Fruit fly (Drosophila melanogaster) whole organism, embryonic: ENCODE data around the gene CG11396.

Experiments
- Atf-2 ChIP-seq: fragments of 200-800 bp; sonication (Bioruptor generic); optimal IDR thresholded peaks from 2 replicates; lab custom pipeline; 2016; ENCODE audit warnings: missing biosample characterization, missing genetic modification characterization
- Blimp-1 ChIP-seq: fragments of 200-800 bp; sonication (Bioruptor generic); optimal IDR thresholded peaks from 3 replicates; lab custom pipeline; 2018; ENCODE audit warnings: missing biosample characterization, missing genetic modification characterization, mild to moderate bottlenecking, moderate library complexity, missing genetic modification reagents
- CG10147 ChIP-seq: fragments of 200-800 bp; sonication (Bioruptor generic); optimal IDR thresholded peaks from 2 replicates; lab custom pipeline; 2019; ENCODE audit warnings: missing biosample characterization, mild to moderate bottlenecking, missing genetic modification characterization, moderate library complexity
- CG10959 ChIP-seq: fragments of 200-800 bp; sonication (Bioruptor generic); IDR thresholded peaks from 2 replicates; pipeline ENCODE4 v1.3.6; 2022; ENCODE audit warnings: missing biosample characterization, missing genetic modification characterization
- CG11695 ChIP-seq: fragments of 200-800 bp; sonication (Bioruptor generic); IDR thresholded peaks from 3 replicates; pipeline ENCODE4 v1.3.6; 2022; ENCODE audit warnings: missing biosample characterization, missing genetic modification characterization
- CG11696 ChIP-seq: fragments of 200-800 bp; sonication (Bioruptor generic); IDR thresholded peaks from 2 replicates; pipeline ENCODE4 v1.3.6; 2022; ENCODE audit warnings: missing biosample characterization, missing genetic modification characterization
- CG1233 ChIP-seq: fragments of 200-800 bp; sonication (Bioruptor generic); optimal IDR thresholded peaks from 4 replicates; lab custom pipeline; 2018; ENCODE audit warnings: missing biosample characterization, mild to moderate bottlenecking, missing genetic modification characterization
- CG13424 ChIP-seq: fragments of 200-800 bp; sonication (Bioruptor generic); optimal IDR thresholded peaks from 2 replicates; lab custom pipeline; 2019; ENCODE audit warnings: missing biosample characterization, mild to moderate bottlenecking, missing genetic modification characterization, moderate library complexity
- CG14050 ChIP-seq: fragments of 200-800 bp; sonication (Bioruptor generic); IDR thresholded peaks from 3 replicates; pipeline ENCODE4 v1.3.6; 2022; ENCODE audit warnings: missing biosample characterization, missing genetic modification characterization
- CG15073 ChIP-seq: fragments of 200-800 bp; sonication (Bioruptor generic); optimal IDR thresholded peaks from 2 replicates; lab custom pipeline; 2016; ENCODE audit warnings: missing biosample characterization, missing genetic modification characterization
- CG16779 ChIP-seq: fragments of 200-800 bp; sonication (Bioruptor generic); IDR thresholded peaks from 2 replicates; pipeline ENCODE4 v1.3.6; 2022; ENCODE audit warnings: missing biosample characterization, missing genetic modification characterization
- CG18476 ChIP-seq: fragments of 200-800 bp; sonication (Bioruptor generic); optimal IDR thresholded peaks from 2 replicates; lab custom pipeline; 2016; ENCODE audit warnings: missing biosample characterization, mild to moderate bottlenecking, missing genetic modification characterization
- CG2116 ChIP-seq: fragments of 200-800 bp; sonication (Bioruptor generic); optimal IDR thresholded peaks from 3 replicates; lab custom pipeline; 2018; ENCODE audit warnings: missing biosample characterization, mild to moderate bottlenecking, missing genetic modification characterization
- CG2199 ChIP-seq: fragments of 200-800 bp; sonication (Bioruptor generic); IDR thresholded peaks from 3 replicates; pipeline ENCODE4 v1.3.6; 2022; ENCODE audit warnings: missing biosample characterization, missing genetic modification characterization
- CG3995 ChIP-seq: fragments of 200-800 bp; sonication (Bioruptor generic); optimal IDR thresholded peaks from 3 replicates; lab custom pipeline; 2016; ENCODE audit warnings: missing biosample characterization, missing genetic modification characterization
- CG4854 ChIP-seq: fragments of 200-800 bp; sonication (Bioruptor generic); optimal IDR thresholded peaks from 2 replicates; lab custom pipeline; 2016; ENCODE audit warnings: missing biosample characterization, missing genetic modification characterization, inconsistent platforms
- CG5953 ChIP-seq: fragments of 200-800 bp; sonication (Bioruptor generic); IDR thresholded peaks from 2 replicates; pipeline ENCODE4 v1.3.6; 2022; ENCODE audit warnings: missing biosample characterization, missing genetic modification characterization
- CG6791 ChIP-seq: fragments of 200-800 bp; sonication (Bioruptor generic); IDR thresholded peaks from 3 replicates; pipeline ENCODE4 v1.3.6; 2022; ENCODE audit warnings: missing biosample characterization, missing genetic modification characterization; ENCODE audit not compliant: partially characterized antibody
- CG7745 ChIP-seq: fragments of 200-800 bp; sonication (Bioruptor generic); optimal IDR thresholded peaks from 2 replicates; lab custom pipeline; 2018; ENCODE audit warnings: missing biosample characterization, mild to moderate bottlenecking, missing genetic modification characterization, moderate library complexity
- D19B ChIP-seq: fragments of 200-800 bp; sonication (Bioruptor generic); optimal IDR thresholded peaks from 2 replicates; lab custom pipeline; 2017; ENCODE audit warnings: missing biosample characterization, mild to moderate bottlenecking, missing genetic modification characterization
- Deaf1 ChIP-seq: fragments of 200-800 bp; optimal IDR thresholded peaks from 3 replicates; lab custom pipeline; 2019; ENCODE audit warnings: missing biosample characterization, mild to moderate bottlenecking, missing genetic modification characterization, moderate library complexity
- Drgx ChIP-seq: fragments of 200-800 bp; sonication (Bioruptor generic); IDR thresholded peaks from 2 replicates; pipeline ENCODE4 v1.3.6; 2022; ENCODE audit warnings: missing biosample characterization, missing genetic modification characterization
- Fer3 ChIP-seq: fragments of 200-800 bp; sonication (Bioruptor generic); optimal IDR thresholded peaks from 2 replicates; lab custom pipeline; 2018; ENCODE audit warnings: missing biosample characterization, mild to moderate bottlenecking, missing genetic modification characterization, moderate library complexity
- Hmr ChIP-seq: fragments of 200-800 bp; sonication (Bioruptor generic); optimal IDR thresholded peaks from 3 replicates; lab custom pipeline; 2017; ENCODE audit warnings: mild to moderate bottlenecking, missing biosample characterization, missing genetic modification reagents, missing genetic modification characterization
- Lhr ChIP-seq: fragments of 200-800 bp; sonication (Bioruptor generic); optimal IDR thresholded peaks from 3 replicates; lab custom pipeline; 2017; ENCODE audit warnings: mild to moderate bottlenecking, missing biosample characterization, missing genetic modification reagents, missing genetic modification characterization
- Mrtf ChIP-seq: fragments of 200-800 bp; sonication (Bioruptor generic); IDR thresholded peaks from 3 replicates; pipeline ENCODE4 v1.3.6; 2022; ENCODE audit warnings: missing biosample characterization, missing genetic modification characterization
- Nf-YB ChIP-seq: fragments of 200-800 bp; sonication (Bioruptor generic); optimal IDR thresholded peaks from 3 replicates; lab custom pipeline; 2019; ENCODE audit warnings: missing biosample characterization, mild to moderate bottlenecking, missing genetic modification characterization, moderate library complexity
- Nf-YC ChIP-seq: fragments of 200-800 bp; optimal IDR thresholded peaks from 3 replicates; lab custom pipeline; 2019; ENCODE audit warnings: missing biosample characterization, mild to moderate bottlenecking, missing genetic modification characterization, moderate library complexity
- Ravus ChIP-seq: fragments of 200-800 bp; sonication (Bioruptor generic); IDR thresholded peaks from 2 replicates; pipeline ENCODE4 v1.3.6; 2022; ENCODE audit warnings: missing biosample characterization, missing genetic modification characterization
- Taf1 ChIP-seq: fragments of 200-800 bp; sonication (Bioruptor generic); IDR thresholded peaks from 2 replicates; pipeline ENCODE4 v1.3.6; 2022; ENCODE audit warnings: missing biosample characterization, missing genetic modification characterization
- Trl ChIP-seq, 3 experiments: fragments of >200 bp in 2 of 3; fragments of 200-800 bp in 1 of 3; sonication (Bioruptor generic) in 1 of 3; optimal IDR thresholded peaks; 2 replicates in 1 of 3; 3 replicates in 2 of 3; lab custom pipeline; 2016 to 2017; ENCODE audit warnings: missing biosample characterization in 1 of 3, missing genetic modification characterization in 1 of 3
- abd-A ChIP-seq: fragments of 200-800 bp; sonication (Bioruptor generic); optimal IDR thresholded peaks from 3 replicates; lab custom pipeline; 2019; ENCODE audit warnings: missing biosample characterization, mild to moderate bottlenecking, missing genetic modification characterization, moderate library complexity
- ac ChIP-seq: fragments of 200-800 bp; sonication (Bioruptor generic); optimal IDR thresholded peaks from 3 replicates; lab custom pipeline; 2017; ENCODE audit warnings: missing biosample characterization, mild to moderate bottlenecking, missing genetic modification characterization
- bab2 ChIP-seq: fragments of 200-800 bp; sonication (Bioruptor generic); optimal IDR thresholded peaks from 2 replicates; lab custom pipeline; 2016; ENCODE audit warnings: missing biosample characterization, missing genetic modification characterization
- bowl ChIP-seq: fragments of 200-800 bp; sonication (Bioruptor generic); IDR thresholded peaks from 2 replicates; pipeline ENCODE4 v1.3.6; 2022; ENCODE audit warnings: missing biosample characterization, missing genetic modification characterization
- cad ChIP-seq: fragments of >200 bp; optimal IDR thresholded peaks from 2 replicates; lab custom pipeline; 2017; ENCODE audit warnings: missing biosample characterization, missing genetic modification characterization
- corto ChIP-seq: fragments of 200-800 bp; sonication (Bioruptor generic); optimal IDR thresholded peaks from 2 replicates; lab custom pipeline; 2016; ENCODE audit warnings: missing biosample characterization, mild to moderate bottlenecking, missing genetic modification characterization, moderate library complexity
- dpn ChIP-seq, 2 experiments: fragments of 200-800 bp; sonication (Bioruptor generic); optimal IDR thresholded peaks; 3 replicates each; lab custom pipeline; 2016; ENCODE audit warnings: missing biosample characterization in 2 of 2, missing genetic modification characterization in 2 of 2
- eyg ChIP-seq: fragments of 200-800 bp; sonication (Bioruptor generic); optimal IDR thresholded peaks from 3 replicates; lab custom pipeline; 2016; ENCODE audit warnings: missing biosample characterization, missing genetic modification characterization
- fd102C ChIP-seq: fragments of 200-800 bp; sonication (Bioruptor generic); optimal IDR thresholded peaks from 2 replicates; lab custom pipeline; 2018; ENCODE audit warnings: missing biosample characterization, mild to moderate bottlenecking, missing genetic modification characterization, moderate library complexity
- h ChIP-seq: fragments of >200 bp; optimal IDR thresholded peaks from 2 replicates; lab custom pipeline; 2017
- insv ChIP-seq, 2 experiments: fragments of 200-800 bp; sonication (Bioruptor generic); optimal IDR thresholded peaks; 3 replicates each; lab custom pipeline; 2016 to 2018; ENCODE audit warnings: missing biosample characterization in 2 of 2, missing genetic modification characterization in 2 of 2
- p53 ChIP-seq: fragments of 200-800 bp; sonication (Bioruptor generic); optimal IDR thresholded peaks from 2 replicates; lab custom pipeline; 2016; ENCODE audit warnings: missing biosample characterization, missing genetic modification characterization
- prd ChIP-seq, 3 experiments: fragments of >200 bp in 2 of 3; fragments of 200-800 bp in 1 of 3; sonication (Bioruptor generic) in 1 of 3; optimal IDR thresholded peaks in 2 of 3; IDR thresholded peaks in 1 of 3; 2 replicates in 2 of 3; 3 replicates in 1 of 3; pipeline versions ENCODE4 v1.3.6 to Lab custom; 2017 to 2022; ENCODE audit warnings: missing biosample characterization in 1 of 3, missing genetic modification characterization in 1 of 3
- ro ChIP-seq: fragments of 200-800 bp; sonication (Bioruptor generic); IDR thresholded peaks from 2 replicates; pipeline ENCODE4 v1.3.6; 2022; ENCODE audit warnings: missing biosample characterization, missing genetic modification characterization
- run ChIP-seq: fragments of 200-800 bp; sonication (Bioruptor generic); optimal IDR thresholded peaks from 3 replicates; lab custom pipeline; 2018; ENCODE audit warnings: missing biosample characterization, mild to moderate bottlenecking, missing genetic modification characterization
- sima ChIP-seq: fragments of 200-800 bp; sonication (Bioruptor generic); optimal IDR thresholded peaks from 2 replicates; lab custom pipeline; 2016; ENCODE audit warnings: missing biosample characterization, missing genetic modification characterization
- slou ChIP-seq: fragments of 200-800 bp; sonication (Bioruptor generic); optimal IDR thresholded peaks from 3 replicates; lab custom pipeline; 2016; ENCODE audit warnings: missing biosample characterization, missing genetic modification characterization
- toy ChIP-seq: fragments of 200-800 bp; sonication (Bioruptor generic); IDR thresholded peaks from 2 replicates; pipeline ENCODE4 v1.3.6; 2022; ENCODE audit warnings: missing biosample characterization, missing genetic modification characterization

The CG11396 gene

DNA sequence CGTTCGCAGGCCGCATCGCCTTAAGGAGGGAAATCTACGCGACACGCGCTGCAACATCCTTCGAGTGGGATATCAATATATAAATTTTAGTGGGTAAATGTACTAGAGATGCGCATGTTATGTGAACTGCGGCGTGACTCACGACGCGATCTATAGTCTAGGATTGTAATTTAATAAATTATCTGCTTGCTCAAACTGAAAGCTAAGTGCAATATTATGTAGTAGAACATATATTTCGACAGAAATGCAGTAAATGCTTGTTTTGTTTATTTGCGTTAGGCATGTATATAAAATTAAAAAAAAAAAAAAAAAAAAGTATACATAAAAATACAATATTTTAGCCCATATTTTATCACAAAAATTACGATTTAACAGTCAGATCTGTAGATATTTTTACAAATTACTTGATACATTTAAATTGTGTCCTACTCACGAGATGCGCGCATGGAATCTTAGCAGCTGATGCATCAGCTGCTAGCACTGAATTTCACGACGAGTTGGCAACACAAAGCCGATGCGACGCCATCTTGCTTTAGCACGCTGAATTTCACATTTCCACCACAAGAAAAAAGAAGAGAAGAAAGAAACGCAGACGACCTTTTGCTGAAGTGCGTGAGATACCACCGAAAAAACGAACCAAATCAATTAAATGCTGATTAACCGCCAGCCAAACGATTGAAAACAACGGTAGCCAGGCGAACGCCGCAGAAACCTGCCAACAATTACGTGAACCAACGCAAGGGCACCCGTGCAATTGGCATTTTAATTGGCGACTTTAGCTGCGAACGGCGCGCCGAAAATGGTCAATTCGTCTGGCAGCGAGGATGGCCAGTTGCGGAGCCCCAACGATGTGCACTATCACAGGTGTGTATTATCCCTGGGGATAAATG is 16.7 kb downstream of the CG11396 start, which contains the start of the genes CG4042 and Pitslre (continued):
- TF ChIP-seq Fer3 (tag; lab: Kevin White, UChicago) (no peak), ro (GFP tag; lab: Robert Waterston, UW) (no peak), sima (GFP tag; lab: Kevin White, UChicago) (no peak), dpn (GFP tag; optimal IDR thresholded peaks at IDR 0.05; lab: Kevin White, UChicago) (peak in 1 of 2 experiments; percentile 50), Drgx (no peak), CG13424 (tag; lab: Kevin White, UChicago) (peak; percentile 51), CG6791 (GFP tag; lab: Robert Waterston, UW) (0 out of 3 replicates have a peak, but pooled peaks have one; percentile 54), Taf1 (no peak), insv (GFP tag; optimal IDR thresholded peaks at IDR 0.05; lab: Kevin White, UChicago) (no peak), corto (GFP tag; lab: Kevin White, UChicago) (peak; percentile 20), prd (optimal IDR thresholded peaks at IDR 0.05; lab: Kevin White, UChicago) (no peak), prd (GFP tag; IDR thresholded peaks at IDR 0.05; lab: Robert Waterston, UW) (no peak), Atf-2 (GFP tag; lab: Kevin White, UChicago) (no peak), Blimp-1 (GFP tag; lab: Kevin White, UChicago) (peak; percentile 21), Lhr (GFP tag; lab: Kevin White, UChicago) (no peak), CG11696 (GFP tag; lab: Robert Waterston, UW) (no peak), CG10147 (GFP tag; lab: Kevin White, UChicago) (peak; percentile 11), Trl (optimal IDR thresholded peaks at IDR 0.05; lab: Kevin White, UChicago) (no peak), Trl (GFP tag; optimal IDR thresholded peaks at IDR 0.05; lab: Kevin White, UChicago) (no peak), Ravus (GFP tag; lab: Robert Waterston, UW) (no peak), bowl (GFP tag; lab: Robert Waterston, UW) (no peak), CG16779 (GFP tag; lab: Robert Waterston, UW) (no peak), cad (no peak), CG2116 (GFP tag; lab: Kevin White, UChicago) (peak; percentile 25), Hmr (GFP tag; lab: Kevin White, UChicago) (peak; percentile 25), CG10959 (no peak), D19B (GFP tag; lab: Kevin White, UChicago) (peak; percentile 25), Nf-YB (GFP tag; lab: Kevin White, UChicago) (no peak), CG5953 (GFP tag; lab: Robert Waterston, UW) (no peak), CG11695 (GFP tag; lab: Robert Waterston, UW) (peak; percentile 49; the same call in 1 of the 3 replicates), p53 (GFP tag; lab: Kevin White, UChicago) (no peak), CG1233 (no peak), slou (peak; percentile 30), CG4854 (GFP tag; lab: Kevin White, UChicago) (no peak), CG7745 (no peak), ac (GFP tag; lab: Kevin White, UChicago) (no peak), fd102C (GFP tag; lab: Kevin White, UChicago) (no peak), bab2 (GFP tag; lab: Kevin White, UChicago) (no peak), abd-A (tag; lab: Kevin White, UChicago) (no peak), CG2199 (no peak), Deaf1 (tag; lab: Kevin White, UChicago) (no peak), h (lab: Kevin White, UChicago) (no peak), eyg (no peak), run (tag; lab: Kevin White, UChicago) (no peak), CG3995 (GFP tag; lab: Kevin White, UChicago) (peak; percentile 26), CG18476 (GFP tag; lab: Kevin White, UChicago) (no peak), Nf-YC (peak; percentile 62), CG14050 (GFP tag; lab: Robert Waterston, UW) (no peak), Mrtf (GFP tag; lab: Robert Waterston, UW) (no peak), CG15073 (GFP tag; lab: Kevin White, UChicago) (no peak), toy (GFP tag; lab: Robert Waterston, UW) (no peak)
